Fruit fly (Drosophila melanogaster) whole organism, embryonic: Measurements from ENCODE around the gene smg.

Experiments used
- Bteb2 ChIP-seq: fragments of 200-800 bp; sonication (Bioruptor generic); optimal IDR thresholded peaks from 2 replicates; lab custom pipeline; 2016; ENCODE audit warnings: missing biosample characterization, missing genetic modification characterization
- CG10209 ChIP-seq: fragments of 200-800 bp; sonication (Bioruptor generic); optimal IDR thresholded peaks from 3 replicates; lab custom pipeline; 2017; ENCODE audit warnings: missing biosample characterization, mild to moderate bottlenecking, missing genetic modification characterization, missing genetic modification reagents
- CG10274 ChIP-seq: fragments of 200-800 bp; sonication (Bioruptor generic); optimal IDR thresholded peaks from 3 replicates; lab custom pipeline; 2017; ENCODE audit warnings: missing biosample characterization, mild to moderate bottlenecking, missing genetic modification characterization
- CG10366 ChIP-seq: fragments of 200-800 bp; sonication (Bioruptor generic); IDR thresholded peaks from 2 replicates; pipeline ENCODE4 v1.3.6; 2022; ENCODE audit warnings: missing biosample characterization, missing genetic modification characterization
- CG11504 ChIP-seq: fragments of 200-800 bp; sonication (Bioruptor generic); optimal IDR thresholded peaks from 3 replicates; lab custom pipeline; 2019; ENCODE audit warnings: missing biosample characterization, mild to moderate bottlenecking, missing genetic modification characterization, moderate library complexity
- CG13424 ChIP-seq: fragments of 200-800 bp; sonication (Bioruptor generic); optimal IDR thresholded peaks from 2 replicates; lab custom pipeline; 2019; ENCODE audit warnings: missing biosample characterization, mild to moderate bottlenecking, missing genetic modification characterization, moderate library complexity
- CG15514 ChIP-seq: fragments of 200-800 bp; sonication (Bioruptor generic); optimal IDR thresholded peaks from 3 replicates; lab custom pipeline; 2017; ENCODE audit warnings: missing biosample characterization, missing genetic modification characterization, mild to moderate bottlenecking, moderate library complexity, missing genetic modification reagents
- CG16813 ChIP-seq: fragments of 200-800 bp; sonication (Bioruptor generic); IDR thresholded peaks from 3 replicates; pipeline ENCODE4 v1.3.6; 2022; ENCODE audit warnings: missing biosample characterization, missing genetic modification characterization; ENCODE audit not compliant: partially characterized antibody
- CG17359 ChIP-seq: fragments of 200-800 bp; sonication (Bioruptor generic); optimal IDR thresholded peaks from 3 replicates; lab custom pipeline; 2018; ENCODE audit warnings: missing biosample characterization, mild to moderate bottlenecking, missing genetic modification characterization, moderate library complexity
- CG2678 ChIP-seq: fragments of 200-800 bp; sonication (Bioruptor generic); optimal IDR thresholded peaks from 3 replicates; lab custom pipeline; 2019; ENCODE audit warnings: missing biosample characterization, mild to moderate bottlenecking, missing genetic modification characterization, moderate library complexity
- CG2712 ChIP-seq: fragments of 200-800 bp; optimal IDR thresholded peaks from 3 replicates; lab custom pipeline; 2019; ENCODE audit warnings: missing biosample characterization, mild to moderate bottlenecking, missing genetic modification characterization, moderate library complexity
- CG30403 ChIP-seq: fragments of 200-800 bp; sonication (Bioruptor generic); optimal IDR thresholded peaks from 3 replicates; lab custom pipeline; 2016; ENCODE audit warnings: missing biosample characterization, missing genetic modification characterization
- CG6689 ChIP-seq: fragments of 200-800 bp; sonication (Bioruptor generic); IDR thresholded peaks from 2 replicates; pipeline ENCODE4 v1.3.6; 2022; ENCODE audit warnings: missing biosample characterization, missing genetic modification characterization
- CG6791 ChIP-seq: fragments of 200-800 bp; sonication (Bioruptor generic); IDR thresholded peaks from 3 replicates; pipeline ENCODE4 v1.3.6; 2022; ENCODE audit warnings: missing biosample characterization, missing genetic modification characterization; ENCODE audit not compliant: partially characterized antibody
- CG8388 ChIP-seq: fragments of 200-800 bp; sonication (Bioruptor generic); optimal IDR thresholded peaks from 2 replicates; lab custom pipeline; 2019; ENCODE audit warnings: missing biosample characterization, mild to moderate bottlenecking, missing genetic modification characterization, moderate library complexity
- CG8478 ChIP-seq: fragments of >200 bp; optimal IDR thresholded peaks from 2 replicates; lab custom pipeline; 2018
- D ChIP-seq, 2 experiments: fragments of 200-800 bp in 1 of 2; fragments of >200 bp in 1 of 2; sonication (Bioruptor generic) in 1 of 2; optimal IDR thresholded peaks; 2 replicates in 1 of 2; 3 replicates in 1 of 2; lab custom pipeline; 2017; ENCODE audit warnings: mild to moderate bottlenecking in 1 of 2, missing biosample characterization in 1 of 2, missing genetic modification characterization in 1 of 2, missing genetic modification reagents in 1 of 2
- D19A ChIP-seq: fragments of 200-800 bp; optimal IDR thresholded peaks from 3 replicates; lab custom pipeline; 2019; ENCODE audit warnings: missing biosample characterization, mild to moderate bottlenecking, missing genetic modification characterization, moderate library complexity
- Dfd ChIP-seq, 2 experiments: fragments of >200 bp; optimal IDR thresholded peaks; 2 replicates each; lab custom pipeline; 2017; ENCODE audit warnings: missing biosample characterization in 2 of 2, missing genetic modification characterization in 2 of 2
- Drgx ChIP-seq: fragments of 200-800 bp; sonication (Bioruptor generic); IDR thresholded peaks from 2 replicates; pipeline ENCODE4 v1.3.6; 2022; ENCODE audit warnings: missing biosample characterization, missing genetic modification characterization
- E2f1 ChIP-seq: fragments of 200-800 bp; sonication (Bioruptor generic); IDR thresholded peaks from 2 replicates; pipeline ENCODE4 v1.3.6; 2022; ENCODE audit warnings: missing biosample characterization, missing genetic modification characterization
- ERR ChIP-seq: fragments of 200-800 bp; sonication (Bioruptor generic); optimal IDR thresholded peaks from 2 replicates; lab custom pipeline; 2016; ENCODE audit warnings: missing biosample characterization, missing genetic modification characterization
- Fer3 ChIP-seq: fragments of 200-800 bp; sonication (Bioruptor generic); optimal IDR thresholded peaks from 2 replicates; lab custom pipeline; 2018; ENCODE audit warnings: missing biosample characterization, mild to moderate bottlenecking, missing genetic modification characterization, moderate library complexity
- Hsf ChIP-seq: fragments of 200-800 bp; sonication (Bioruptor generic); optimal IDR thresholded peaks from 3 replicates; lab custom pipeline; 2016; ENCODE audit warnings: missing biosample characterization, missing genetic modification characterization
- MTF-1 ChIP-seq: fragments of 200-800 bp; sonication (Bioruptor generic); optimal IDR thresholded peaks from 2 replicates; lab custom pipeline; 2018; ENCODE audit warnings: missing biosample characterization, mild to moderate bottlenecking, missing genetic modification characterization, borderline replicate concordance
- Med ChIP-seq: fragments of 200-800 bp; sonication (Bioruptor generic); peaks from one replicate; lab custom pipeline; 2016; ENCODE audit warnings: missing biosample characterization, missing genetic modification characterization, mild to moderate bottlenecking, inconsistent platforms, moderate library complexity
- Nf-YB ChIP-seq: fragments of 200-800 bp; sonication (Bioruptor generic); optimal IDR thresholded peaks from 3 replicates; lab custom pipeline; 2019; ENCODE audit warnings: missing biosample characterization, mild to moderate bottlenecking, missing genetic modification characterization, moderate library complexity
- Rx ChIP-seq: fragments of 200-800 bp; sonication (Bioruptor generic); IDR thresholded peaks from 2 replicates; pipeline ENCODE4 v1.3.6; 2022; ENCODE audit warnings: missing biosample characterization, missing genetic modification characterization
- Sox100B ChIP-seq: fragments of 200-800 bp; sonication (Bioruptor generic); optimal IDR thresholded peaks from 3 replicates; lab custom pipeline; 2018; ENCODE audit warnings: missing biosample characterization, mild to moderate bottlenecking, missing genetic modification characterization
- Sox102F ChIP-seq: fragments of 200-800 bp; sonication (Bioruptor generic); optimal IDR thresholded peaks from 2 replicates; lab custom pipeline; 2018; ENCODE audit warnings: missing biosample characterization, mild to moderate bottlenecking, missing genetic modification characterization, moderate library complexity
- Xrp1 ChIP-seq: fragments of 200-800 bp; sonication (Bioruptor generic); IDR thresholded peaks from 2 replicates; pipeline ENCODE4 v1.3.6; 2022; ENCODE audit warnings: missing biosample characterization, missing genetic modification characterization
- bsh ChIP-seq, 2 experiments: fragments of 200-800 bp; sonication (Bioruptor generic); optimal IDR thresholded peaks; 2 replicates each; lab custom pipeline; 2017 to 2018; ENCODE audit warnings: mild to moderate bottlenecking in 2 of 2, missing biosample characterization in 2 of 2, missing genetic modification characterization in 2 of 2, moderate library complexity in 1 of 2
- croc ChIP-seq: fragments of 200-800 bp; sonication (Bioruptor generic); conservative IDR thresholded peaks from 3 replicates; pipeline ENCODE4 v1.3.6; 2022; ENCODE audit warnings: missing biosample characterization, missing genetic modification characterization
- dimm ChIP-seq: fragments of 200-800 bp; sonication (Bioruptor generic); IDR thresholded peaks from 2 replicates; pipeline ENCODE4 v1.3.6; 2022; ENCODE audit warnings: missing biosample characterization, missing genetic modification characterization
- dmrt11E ChIP-seq: fragments of 200-800 bp; sonication (Bioruptor generic); optimal IDR thresholded peaks from 3 replicates; lab custom pipeline; 2018; ENCODE audit warnings: missing biosample characterization, mild to moderate bottlenecking, missing genetic modification characterization, moderate library complexity
- dmrt99B ChIP-seq: fragments of 200-800 bp; sonication (Bioruptor generic); optimal IDR thresholded peaks from 2 replicates; lab custom pipeline; 2018; ENCODE audit warnings: missing biosample characterization, mild to moderate bottlenecking, missing genetic modification characterization, moderate library complexity
- esg ChIP-seq: fragments of 200-800 bp; sonication (Bioruptor generic); conservative IDR thresholded peaks from 2 replicates; pipeline ENCODE4 v1.3.6; 2022; ENCODE audit warnings: missing biosample characterization, missing genetic modification characterization
- fd96Cb ChIP-seq: fragments of 200-800 bp; sonication (Bioruptor generic); optimal IDR thresholded peaks from 2 replicates; lab custom pipeline; 2018; ENCODE audit warnings: missing biosample characterization, mild to moderate bottlenecking, missing genetic modification characterization, moderate library complexity
- gem ChIP-seq: fragments of 200-800 bp; sonication (Bioruptor generic); optimal IDR thresholded peaks from 2 replicates; lab custom pipeline; 2019; ENCODE audit warnings: missing biosample characterization, mild to moderate bottlenecking, missing genetic modification characterization, moderate library complexity
- grau ChIP-seq: fragments of 200-800 bp; optimal IDR thresholded peaks from 3 replicates; lab custom pipeline; 2019; ENCODE audit warnings: missing biosample characterization, mild to moderate bottlenecking, missing genetic modification characterization, moderate library complexity
- hth ChIP-seq: fragments of >200 bp; optimal IDR thresholded peaks from 2 replicates; lab custom pipeline; 2017; ENCODE audit warnings: inconsistent platforms
- klu ChIP-seq: fragments of 200-800 bp; sonication (Bioruptor generic); IDR thresholded peaks from 2 replicates; pipeline ENCODE4 v1.3.6; 2022; ENCODE audit warnings: missing biosample characterization, missing genetic modification characterization
- lbe ChIP-seq: fragments of 200-800 bp; sonication (Bioruptor generic); optimal IDR thresholded peaks from 2 replicates; lab custom pipeline; 2016; ENCODE audit warnings: missing biosample characterization, mild to moderate bottlenecking, missing genetic modification characterization
- lmd ChIP-seq: fragments of 200-800 bp; sonication (Bioruptor generic); IDR thresholded peaks from 2 replicates; pipeline ENCODE4 v1.3.6; 2022; ENCODE audit warnings: missing biosample characterization, missing genetic modification characterization
- lola ChIP-seq, 3 experiments: fragments of >200 bp in 2 of 3; fragments of 200-800 bp in 1 of 3; sonication (Bioruptor generic) in 1 of 3; optimal IDR thresholded peaks; 2 replicates each; lab custom pipeline; 2017 to 2019; ENCODE audit warnings: missing biosample characterization in 3 of 3, missing genetic modification characterization in 3 of 3, mild to moderate bottlenecking in 1 of 3, moderate library complexity in 1 of 3
- p53 ChIP-seq: fragments of 200-800 bp; sonication (Bioruptor generic); optimal IDR thresholded peaks from 2 replicates; lab custom pipeline; 2016; ENCODE audit warnings: missing biosample characterization, missing genetic modification characterization
- pum ChIP-seq: fragments of 200-800 bp; sonication (Bioruptor generic); optimal IDR thresholded peaks from 2 replicates; lab custom pipeline; 2016; ENCODE audit warnings: missing biosample characterization, missing genetic modification characterization
- sc ChIP-seq, 3 experiments: fragments of >200 bp in 2 of 3; fragments of 200-800 bp in 1 of 3; sonication (Bioruptor generic) in 1 of 3; optimal IDR thresholded peaks; 2 replicates in 2 of 3; 3 replicates in 1 of 3; lab custom pipeline; 2017; ENCODE audit warnings: mild to moderate bottlenecking in 1 of 3, missing biosample characterization in 1 of 3, missing genetic modification characterization in 1 of 3, missing genetic modification reagents in 1 of 3
- wor ChIP-seq: fragments of 200-800 bp; sonication (Bioruptor generic); IDR thresholded peaks from 2 replicates; pipeline ENCODE4 v1.3.6; 2022; ENCODE audit warnings: missing biosample characterization, missing genetic modification characterization

The smg gene

DNA sequence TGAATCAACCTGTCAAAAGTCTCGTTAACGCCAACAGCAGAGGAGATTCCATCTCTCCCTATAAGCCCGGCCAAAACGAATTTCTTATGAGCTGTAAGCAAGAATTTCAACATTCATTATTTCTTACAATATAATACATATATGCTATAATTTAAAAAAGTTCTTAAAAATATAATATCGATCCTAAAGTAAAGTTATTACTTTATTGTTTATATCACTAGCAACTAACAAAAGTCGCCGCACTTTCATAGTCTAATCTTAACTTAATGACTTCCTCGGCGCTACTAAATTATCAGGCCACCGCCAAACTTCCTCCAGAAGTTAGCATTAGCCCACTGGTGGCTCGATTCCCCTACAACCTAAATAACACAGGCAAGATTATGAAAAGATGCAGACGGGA lies 35.7 kb upstream of the smg start (continued):
- TF ChIP-seq CG16813 (GFP tag; lab: Robert Waterston, UW) (no peak), klu (GFP tag; lab: Robert Waterston, UW) (no peak), Sox100B (GFP tag; lab: Kevin White, UChicago) (peak; percentile 38), bsh (GFP tag; optimal IDR thresholded peaks at IDR 0.05; lab: Kevin White, UChicago) (peak in 1 of 2 experiments; percentile 53), CG10274 (GFP tag; lab: Kevin White, UChicago) (peak; percentile 74), Fer3 (tag; lab: Kevin White, UChicago) (no peak), Med (GFP tag; lab: Kevin White, UChicago) (peak; percentile 34), gem (peak; percentile 60), MTF-1 (GFP tag; lab: Kevin White, UChicago) (no peak), Xrp1 (GFP tag; lab: Robert Waterston, UW) (0 out of 2 replicates have a peak, but pooled peaks have one; percentile 24), dmrt99B (tag; lab: Kevin White, UChicago) (peak; percentile 64), wor (peak; percentile 32; the same call in 1 of the 2 replicates), lola (GFP tag; optimal IDR thresholded peaks at IDR 0.05; lab: Kevin White, UChicago) (peak in 1 of 3 experiments; percentile 29), CG10366 (no peak), CG8478 (lab: Kevin White, UChicago) (no peak), CG6689 (no peak), lbe (GFP tag; lab: Kevin White, UChicago) (peak; percentile 19), Drgx (GFP tag; lab: Robert Waterston, UW) (no peak), Dfd (GFP tag; optimal IDR thresholded peaks at IDR 0.05; lab: Kevin White, UChicago) (no peak), fd96Cb (tag; lab: Kevin White, UChicago) (peak; percentile 27), Sox102F (GFP tag; lab: Kevin White, UChicago) (peak; percentile 38), hth (no peak), lmd (peak; percentile 18; the same call in 1 of the 2 replicates), dimm (no peak), ERR (GFP tag; lab: Kevin White, UChicago) (no peak), croc (GFP tag; lab: Robert Waterston, UW) (peak; percentile 28; the same call in 1 of the 3 replicates), CG30403 (GFP tag; lab: Kevin White, UChicago) (peak; percentile 19), CG11504 (peak; percentile 60), grau (tag; lab: Kevin White, UChicago) (peak; percentile 25), CG2712 (tag; lab: Kevin White, UChicago) (peak; percentile 50), D19A (tag; lab: Kevin White, UChicago) (peak; percentile 45), CG2678 (tag; lab: Kevin White, UChicago) (peak; percentile 42), E2f1 (GFP tag; lab: Robert Waterston, UW) (no peak), CG8388 (GFP tag; lab: Kevin White, UChicago) (peak; percentile 10), p53 (GFP tag; lab: Kevin White, UChicago) (no peak), dmrt11E (tag; lab: Kevin White, UChicago) (peak; percentile 28), CG15514 (GFP tag; lab: Kevin White, UChicago) (no peak), pum (GFP tag; lab: Kevin White, UChicago) (no peak), CG13424 (tag; lab: Kevin White, UChicago) (peak; percentile 34), CG10209 (GFP tag; lab: Kevin White, UChicago) (no peak)
- TF ChIP-seq, all 482 proteins: peak for 38

DNA sequence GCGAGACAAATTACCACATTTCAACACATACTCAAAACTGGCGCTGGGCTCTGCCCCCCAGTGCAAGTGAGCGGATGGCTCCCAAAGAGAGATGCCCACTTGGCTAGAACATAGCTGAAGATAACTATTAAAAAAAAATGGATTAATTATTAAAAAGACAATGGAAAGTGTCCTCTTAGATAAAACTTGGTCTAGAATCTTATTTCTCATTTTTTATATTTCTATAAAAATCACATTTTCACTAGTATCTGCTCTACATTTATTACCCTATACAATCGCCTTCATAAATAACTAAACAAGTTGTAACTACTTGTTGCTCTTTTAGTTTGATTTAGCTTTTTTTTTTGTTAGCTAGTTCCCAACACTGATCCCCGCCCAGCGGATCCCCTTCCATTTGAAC lies 35.1 kb upstream of the smg start:
- TF ChIP-seq lola (GFP tag; optimal IDR thresholded peaks at IDR 0.05; lab: Kevin White, UChicago) (peak in 1 of 3 experiments; percentile 45), CG17359 (tag; lab: Kevin White, UChicago) (peak; percentile 32), CG6791 (GFP tag; lab: Robert Waterston, UW) (no peak), croc (GFP tag; lab: Robert Waterston, UW) (0 out of 3 replicates have a peak, but pooled peaks have one; percentile 27), Hsf (GFP tag; lab: Kevin White, UChicago) (peak; percentile 17), CG13424 (tag; lab: Kevin White, UChicago) (peak; percentile 25), sc (optimal IDR thresholded peaks at IDR 0.05; lab: Kevin White, UChicago) (no peak), sc (GFP tag; optimal IDR thresholded peaks at IDR 0.05; lab: Kevin White, UChicago) (peak; percentile 34), D (optimal IDR thresholded peaks at IDR 0.05; lab: Kevin White, UChicago) (no peak), D (GFP tag; optimal IDR thresholded peaks at IDR 0.05; lab: Kevin White, UChicago) (peak; percentile 40), CG2712 (tag; lab: Kevin White, UChicago) (peak; percentile 34), Rx (GFP tag; lab: Robert Waterston, UW) (no peak), Nf-YB (no peak), Bteb2 (GFP tag; lab: Kevin White, UChicago) (no peak), esg (GFP tag; lab: Robert Waterston, UW) (0 out of 2 replicates have a peak, but pooled peaks have one; percentile 17)
